Fruit fly (Drosophila melanogaster): ENCODE measurements around the gene Rad17.

Gene Rad17

dm6 chr3R:14662989-14663500 is at the start of gene Rad17, which contains the start of gene BigH1:
TSS of gene Rad17 (minus strand) at chr3R:14663197.
TSS of gene BigH1 (plus strand) at chr3R:14663450.
- TF ChIP-seq psq (optimal IDR thresholded peaks at IDR 0.05) (no peak), Myc (optimal IDR thresholded peaks at IDR 0.05) (no peak), Sin3A (optimal IDR thresholded peaks at IDR 0.05) (no peak), ttk (optimal IDR thresholded peaks at IDR 0.05) (no peak), h (optimal IDR thresholded peaks at IDR 0.05) (no peak), insv (optimal IDR thresholded peaks at IDR 0.05) (no peak)

dm6 chr3R:14711447-14712163 is 48.6 kb upstream of the Rad17 start:
- TF ChIP-seq insv (optimal IDR thresholded peaks at IDR 0.05) (no peak), Myc (optimal IDR thresholded peaks at IDR 0.05) (no peak), h (optimal IDR thresholded peaks at IDR 0.05) (no peak), Sin3A (optimal IDR thresholded peaks at IDR 0.05) (no peak), ttk (optimal IDR thresholded peaks at IDR 0.05) (no peak), psq (optimal IDR thresholded peaks at IDR 0.05) (no peak)

- no peak for TF ChIP-seq h (optimal IDR thresholded peaks at IDR 0.05)
- TF ChIP-seq Sin3A (optimal IDR thresholded peaks at IDR 0.05) = no peak
- TF ChIP-seq ttk (optimal IDR thresholded peaks at IDR 0.05) = no peak
- TF ChIP-seq Myc (optimal IDR thresholded peaks at IDR 0.05) = no peak
- no peak for TF ChIP-seq insv (optimal IDR thresholded peaks at IDR 0.05)
- no peak for TF ChIP-seq psq (optimal IDR thresholded peaks at IDR 0.05)
Measured at dm6 chr3R:14710673-14711072, 47.7 kb upstream of the Rad17 start.

dm6 chr3R:14709480-14709984 is 46.5 kb upstream of the Rad17 start:
- TF ChIP-seq Myc (optimal IDR thresholded peaks at IDR 0.05) (no peak), ttk (optimal IDR thresholded peaks at IDR 0.05) (no peak), h (optimal IDR thresholded peaks at IDR 0.05) (no peak), insv (optimal IDR thresholded peaks at IDR 0.05) (no peak), psq (optimal IDR thresholded peaks at IDR 0.05) (no peak), Sin3A (optimal IDR thresholded peaks at IDR 0.05) (no peak)

- TF ChIP-seq h (optimal IDR thresholded peaks at IDR 0.05) (no peak), insv (optimal IDR thresholded peaks at IDR 0.05) (no peak), ttk (optimal IDR thresholded peaks at IDR 0.05) (no peak), Myc (optimal IDR thresholded peaks at IDR 0.05) (no peak)
Measured at dm6 chr3R:14708948-14709385, 46.0 kb upstream of the Rad17 start.

- TF ChIP-seq psq (optimal IDR thresholded peaks at IDR 0.05) = no peak
- no peak for TF ChIP-seq Myc (optimal IDR thresholded peaks at IDR 0.05)
- TF ChIP-seq Sin3A (optimal IDR thresholded peaks at IDR 0.05) = no peak
- TF ChIP-seq ttk (optimal IDR thresholded peaks at IDR 0.05) = no peak
- TF ChIP-seq insv (optimal IDR thresholded peaks at IDR 0.05) = no peak
- TF ChIP-seq h (optimal IDR thresholded peaks at IDR 0.05) = no peak
Measured at dm6 chr3R:14707703-14708643, 45.0 kb upstream of the Rad17 start.

dm6 chr3R:14706860-14707259 is 43.9 kb upstream of the Rad17 start:
- no peak for TF ChIP-seq ttk (optimal IDR thresholded peaks at IDR 0.05)
- TF ChIP-seq psq (optimal IDR thresholded peaks at IDR 0.05) = no peak
- TF ChIP-seq insv (optimal IDR thresholded peaks at IDR 0.05) = no peak
- TF ChIP-seq h (optimal IDR thresholded peaks at IDR 0.05) = no peak
- no peak for TF ChIP-seq Sin3A (optimal IDR thresholded peaks at IDR 0.05)
- TF ChIP-seq Myc (optimal IDR thresholded peaks at IDR 0.05) = no peak

dm6 chr3R:14706354-14706753 is 43.4 kb upstream of the Rad17 start:
- TF ChIP-seq insv (optimal IDR thresholded peaks at IDR 0.05) = no peak
- no peak for TF ChIP-seq Sin3A (optimal IDR thresholded peaks at IDR 0.05)
- TF ChIP-seq Myc (optimal IDR thresholded peaks at IDR 0.05) = no peak
- TF ChIP-seq psq (optimal IDR thresholded peaks at IDR 0.05) = no peak
- no peak for TF ChIP-seq h (optimal IDR thresholded peaks at IDR 0.05)
- TF ChIP-seq ttk (optimal IDR thresholded peaks at IDR 0.05) = no peak

dm6 chr3R:14705270-14705669 is 42.3 kb upstream of the Rad17 start:
- TF ChIP-seq insv (optimal IDR thresholded peaks at IDR 0.05) = no peak
- TF ChIP-seq ttk (optimal IDR thresholded peaks at IDR 0.05) = no peak
- TF ChIP-seq Myc (optimal IDR thresholded peaks at IDR 0.05) = no peak
- no peak for TF ChIP-seq h (optimal IDR thresholded peaks at IDR 0.05)
- TF ChIP-seq Sin3A (optimal IDR thresholded peaks at IDR 0.05) = no peak
- TF ChIP-seq psq (optimal IDR thresholded peaks at IDR 0.05) = no peak

dm6 chr3R:14703302-14704192 is 40.5 kb upstream of the Rad17 start:
- TF ChIP-seq Sin3A (optimal IDR thresholded peaks at IDR 0.05) (no peak), h (optimal IDR thresholded peaks at IDR 0.05) (no peak), insv (optimal IDR thresholded peaks at IDR 0.05) (no peak), psq (optimal IDR thresholded peaks at IDR 0.05) (no peak), ttk (optimal IDR thresholded peaks at IDR 0.05) (no peak), Myc (optimal IDR thresholded peaks at IDR 0.05) (no peak)

Measured in Kc167 (cell line).